Worm (Caenorhabditis elegans) whole organism, late embryonic: Measurements from ENCODE around the gene T28A11.3.

Experiments
- C38D4.7 ChIP-seq: fragments of 200-800 bp; sonication (Bioruptor generic); optimal IDR thresholded peaks from 2 replicates; lab custom pipeline; 2018; ENCODE audit warnings: mild to moderate bottlenecking, missing genetic modification characterization, moderate library complexity, missing compliant biosample characterization
- F13H6.1 ChIP-seq: sonication (generic microtip); optimal IDR thresholded peaks from 2 replicates; lab custom pipeline; 2016; ENCODE audit warnings: missing genetic modification characterization, missing compliant biosample characterization
- T23F11.4 ChIP-seq: fragments of 200-800 bp; sonication (Bioruptor generic); optimal IDR thresholded peaks from 2 replicates; lab custom pipeline; 2018; ENCODE audit warnings: mild to moderate bottlenecking, missing genetic modification characterization, missing compliant biosample characterization
- Y22D7AL.16 ChIP-seq: sonication (generic microtip); optimal IDR thresholded peaks from 2 replicates; lab custom pipeline; 2016; ENCODE audit warnings: missing genetic modification characterization, missing compliant biosample characterization
- ceh-14 ChIP-seq: sonication (generic microtip); optimal IDR thresholded peaks from 2 replicates; lab custom pipeline; 2016; ENCODE audit warnings: missing genotype, missing genetic modification characterization, missing compliant biosample characterization
- ceh-18 ChIP-seq: sonication (generic microtip); optimal IDR thresholded peaks from 2 replicates; lab custom pipeline; 2016; ENCODE audit warnings: missing genetic modification characterization, missing compliant biosample characterization
- ceh-19 ChIP-seq: fragments of 200-800 bp; sonication (Bioruptor generic); optimal IDR thresholded peaks from 2 replicates; lab custom pipeline; 2018; ENCODE audit warnings: mild to moderate bottlenecking, missing genetic modification characterization, missing compliant biosample characterization
- ceh-2 ChIP-seq: sonication (generic microtip); optimal IDR thresholded peaks from 2 replicates; lab custom pipeline; 2016; ENCODE audit warnings: missing genotype, missing genetic modification characterization, missing compliant biosample characterization
- ceh-22 ChIP-seq: sonication (generic microtip); optimal IDR thresholded peaks from 2 replicates; lab custom pipeline; 2017; ENCODE audit warnings: missing biosample characterization, missing genetic modification characterization
- ceh-31 ChIP-seq: sonication (generic microtip); optimal IDR thresholded peaks from 2 replicates; lab custom pipeline; 2016; ENCODE audit warnings: missing genetic modification characterization, missing compliant biosample characterization
- ceh-34 ChIP-seq: sonication (generic microtip); optimal IDR thresholded peaks from 2 replicates; lab custom pipeline; 2016; ENCODE audit warnings: mild to moderate bottlenecking, missing genetic modification characterization, missing compliant biosample characterization
- ceh-45 ChIP-seq: fragments of 200-800 bp; sonication (Bioruptor generic); IDR thresholded peaks from 2 replicates; pipeline ENCODE4 v1.3.6; 2022; ENCODE audit warnings: missing genetic modification reagents, missing genetic modification characterization, missing compliant biosample characterization
- ceh-48 ChIP-seq: sonication (generic microtip); optimal IDR thresholded peaks from 2 replicates; lab custom pipeline; 2016; ENCODE audit warnings: missing genetic modification characterization, inconsistent platforms, missing compliant biosample characterization
- ceh-6 ChIP-seq: fragments of 200-800 bp; sonication (Bioruptor generic); optimal IDR thresholded peaks from 2 replicates; lab custom pipeline; 2018; ENCODE audit warnings: mild to moderate bottlenecking, missing genetic modification characterization, missing compliant biosample characterization
- che-1 ChIP-seq: sonication (generic microtip); optimal IDR thresholded peaks from 2 replicates; lab custom pipeline; 2016; ENCODE audit warnings: mild to moderate bottlenecking, missing genetic modification characterization, missing compliant biosample characterization
- dmd-4 ChIP-seq: sonication (generic microtip); optimal IDR thresholded peaks from 2 replicates; lab custom pipeline; 2016; ENCODE audit warnings: borderline replicate concordance, missing genetic modification characterization, missing compliant biosample characterization
- dve-1 ChIP-seq: sonication (generic microtip); optimal IDR thresholded peaks from 2 replicates; lab custom pipeline; 2017; ENCODE audit warnings: antibody characterized with exemption, mild to moderate bottlenecking, missing genetic modification characterization, missing compliant biosample characterization
- ets-4 ChIP-seq: sonication (generic microtip); optimal IDR thresholded peaks from 2 replicates; lab custom pipeline; 2016; ENCODE audit warnings: missing genetic modification characterization, missing compliant biosample characterization
- eyg-1 ChIP-seq: sonication (generic microtip); optimal IDR thresholded peaks from 2 replicates; lab custom pipeline; 2016; ENCODE audit warnings: missing genotype, missing genetic modification characterization, missing compliant biosample characterization
- fax-1 ChIP-seq: sonication (generic microtip); optimal IDR thresholded peaks from 2 replicates; lab custom pipeline; 2016; ENCODE audit warnings: missing genotype, missing genetic modification characterization, missing compliant biosample characterization
- fkh-10 ChIP-seq: fragments of 150-350 bp; optimal IDR thresholded peaks from 2 replicates; lab custom pipeline; 2014; ENCODE audit warnings: missing biosample characterization, missing genetic modification reagents, missing genetic modification characterization
- gmeb-2 ChIP-seq: sonication (generic microtip); optimal IDR thresholded peaks from 2 replicates; lab custom pipeline; 2016; ENCODE audit warnings: missing genetic modification characterization, inconsistent platforms, missing compliant biosample characterization
- hlh-13 ChIP-seq: fragments of 200-800 bp; sonication (Bioruptor generic); optimal IDR thresholded peaks from 2 replicates; lab custom pipeline; 2018; ENCODE audit warnings: mild to moderate bottlenecking, missing genetic modification characterization, missing compliant biosample characterization
- hlh-15 ChIP-seq: sonication (generic microtip); optimal IDR thresholded peaks from 2 replicates; lab custom pipeline; 2016; ENCODE audit warnings: missing genetic modification characterization, missing compliant biosample characterization
- hlh-30 ChIP-seq: sonication (generic microtip); optimal IDR thresholded peaks from 2 replicates; lab custom pipeline; 2017; ENCODE audit warnings: antibody characterized with exemption, missing genetic modification characterization, missing compliant biosample characterization; ENCODE audit not compliant: insufficient read depth
- hlh-6 ChIP-seq: sonication (generic microtip); optimal IDR thresholded peaks from 2 replicates; lab custom pipeline; 2016; ENCODE audit warnings: missing genotype, missing genetic modification characterization, missing compliant biosample characterization
- lim-6 ChIP-seq: sonication (generic microtip); optimal IDR thresholded peaks from 2 replicates; lab custom pipeline; 2016; ENCODE audit warnings: missing genetic modification characterization, missing compliant biosample characterization
- nhr-11 ChIP-seq: fragments of 150-350 bp; optimal IDR thresholded peaks from 2 replicates; lab custom pipeline; 2014; ENCODE audit warnings: missing biosample characterization, missing genetic modification characterization
- npax-4 ChIP-seq: sonication (generic microtip); optimal IDR thresholded peaks from 2 replicates; lab custom pipeline; 2016; ENCODE audit warnings: missing genetic modification characterization, missing compliant biosample characterization
- pha-2 ChIP-seq: sonication (generic microtip); optimal IDR thresholded peaks from 2 replicates; lab custom pipeline; 2017; ENCODE audit warnings: mild to moderate bottlenecking, missing genetic modification characterization, missing compliant biosample characterization
- pros-1 ChIP-seq: fragments of 150-350 bp; optimal IDR thresholded peaks from 2 replicates; lab custom pipeline; 2014; ENCODE audit warnings: missing biosample characterization, missing genetic modification reagents, missing genetic modification characterization
- rnt-1 ChIP-seq: sonication (generic microtip); optimal IDR thresholded peaks from 2 replicates; lab custom pipeline; 2016; ENCODE audit warnings: missing genetic modification characterization, missing compliant biosample characterization
- sdc-2 ChIP-seq: sonication (generic microtip); optimal IDR thresholded peaks from 2 replicates; lab custom pipeline; 2016; ENCODE audit warnings: missing genotype, missing genetic modification characterization, missing compliant biosample characterization
- syd-9 ChIP-seq: sonication (generic microtip); optimal IDR thresholded peaks from 2 replicates; lab custom pipeline; 2016; ENCODE audit warnings: mild to moderate bottlenecking, missing genetic modification characterization, moderate library complexity, missing compliant biosample characterization
- ttx-3 ChIP-seq: sonication (generic microtip); optimal IDR thresholded peaks from 2 replicates; lab custom pipeline; 2016; ENCODE audit warnings: missing genetic modification reagents, missing genetic modification characterization, missing compliant biosample characterization
- unc-3 ChIP-seq, 2 experiments: fragments of 200-800 bp in 1 of 2; sonication (Bioruptor generic) in 1 of 2; sonication (generic microtip) in 1 of 2; conservative IDR thresholded peaks in 1 of 2; optimal IDR thresholded peaks in 1 of 2; 2 replicates each; pipeline versions ENCODE4 v1.3.6 to Lab custom; 2016 to 2022; ENCODE audit warnings: missing compliant biosample characterization in 2 of 2, missing genetic modification characterization in 2 of 2, missing genetic modification reagents in 1 of 2
- unc-42 ChIP-seq: sonication (generic microtip); optimal IDR thresholded peaks from 2 replicates; lab custom pipeline; 2016; ENCODE audit warnings: missing genotype, missing genetic modification characterization, missing compliant biosample characterization
- unc-86 ChIP-seq: sonication (generic microtip); optimal IDR thresholded peaks from 2 replicates; lab custom pipeline; 2016; ENCODE audit warnings: missing genetic modification characterization, missing compliant biosample characterization

Gene T28A11.3

DNA sequence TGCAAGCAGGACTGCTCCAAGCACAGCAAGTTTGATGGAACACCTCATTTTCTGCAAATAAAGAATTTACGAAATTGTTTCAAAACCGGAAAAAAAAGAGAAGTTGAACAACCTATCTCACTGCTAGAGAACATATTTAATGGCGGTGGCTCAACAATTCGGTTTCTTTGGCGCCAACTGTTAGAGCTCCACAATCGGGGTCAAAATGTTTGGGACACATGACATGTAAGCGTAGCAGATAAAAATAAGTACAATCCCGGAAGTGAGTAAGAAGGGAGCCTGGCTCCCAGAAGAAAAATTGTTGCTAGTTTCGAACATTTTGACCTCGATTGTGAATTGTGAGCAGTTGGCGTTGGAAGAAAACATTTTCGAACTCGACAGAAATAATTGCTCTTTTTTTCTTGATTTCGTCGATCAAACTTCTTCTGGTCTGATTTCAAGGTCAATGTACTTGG lies 15.9 kb upstream of the T28A11.3 start, which contains the start of gene T28A11.16:
Gene T28A11.16, minus strand, starts transcription at position 51 of the 455 bp plus-strand sequence.
- no peak for TF ChIP-seq dve-1 (tag; lab: Kevin White, UChicago)
- no peak for TF ChIP-seq hlh-13 (GFP tag; lab: Kevin White, UChicago)
- no peak for TF ChIP-seq lim-6 (tag; lab: Kevin White, UChicago)
- no peak for TF ChIP-seq eyg-1
- no peak for TF ChIP-seq ceh-19 (GFP tag; lab: Kevin White, UChicago)
- TF ChIP-seq sdc-2 (tag; lab: Kevin White, UChicago) = no peak
- no peak for TF ChIP-seq gmeb-2 (tag; lab: Kevin White, UChicago)
- TF ChIP-seq ceh-18 (tag; lab: Kevin White, UChicago) = no peak
- no peak for TF ChIP-seq hlh-6 (tag; lab: Kevin White, UChicago)
- no peak for TF ChIP-seq ceh-31 (tag; lab: Kevin White, UChicago)
- TF ChIP-seq pha-2 (tag; lab: Kevin White, UChicago) = no peak
- TF ChIP-seq C38D4.7 = no peak
- TF ChIP-seq npax-4 (tag; lab: Kevin White, UChicago) = no peak
- TF ChIP-seq ceh-2 (tag; lab: Kevin White, UChicago) = no peak
- TF ChIP-seq dmd-4 (tag; lab: Kevin White, UChicago) = no peak
- no peak for TF ChIP-seq che-1 (tag; lab: Kevin White, UChicago)
- TF ChIP-seq pros-1 (tag; lab: Kevin White, UChicago) = no peak
- TF ChIP-seq unc-42 = no peak

DNA sequence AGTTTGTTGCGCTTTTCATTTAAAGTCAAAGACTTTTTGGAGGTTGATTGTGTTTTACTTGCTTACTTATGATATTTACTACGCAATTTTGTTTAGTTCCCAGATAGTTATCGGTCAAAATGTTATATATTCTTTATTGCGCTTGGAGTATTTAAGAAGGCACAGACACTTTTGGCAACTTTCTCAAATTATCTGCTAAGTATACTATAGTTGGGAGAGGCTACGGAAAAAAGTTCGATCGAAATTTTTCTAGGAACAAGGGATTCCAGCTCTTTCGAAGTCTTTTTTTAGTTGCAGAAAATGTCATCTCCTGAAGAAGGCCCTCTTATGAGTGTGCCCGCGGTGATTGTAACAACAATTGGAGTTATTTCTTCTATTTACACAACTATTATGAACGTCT lies 15.1 kb upstream of the T28A11.3 start, which contains the start of gene srbc-5:
Gene srbc-5, plus strand, starts transcription at position 301 of the 400 bp plus-strand sequence.
- no peak for TF ChIP-seq fkh-10 (GFP tag; lab: Kevin White, UChicago)
- no peak for TF ChIP-seq rnt-1
- TF ChIP-seq ceh-2 (tag; lab: Kevin White, UChicago) = no peak
- no peak for TF ChIP-seq F13H6.1 (tag; lab: Kevin White, UChicago)
- TF ChIP-seq hlh-30 (tag; lab: Kevin White, UChicago) = no peak
- no peak for TF ChIP-seq T23F11.4 (GFP tag; lab: Kevin White, UChicago)
- no peak for TF ChIP-seq dmd-4 (tag; lab: Kevin White, UChicago)
- no peak for TF ChIP-seq unc-42

DNA sequence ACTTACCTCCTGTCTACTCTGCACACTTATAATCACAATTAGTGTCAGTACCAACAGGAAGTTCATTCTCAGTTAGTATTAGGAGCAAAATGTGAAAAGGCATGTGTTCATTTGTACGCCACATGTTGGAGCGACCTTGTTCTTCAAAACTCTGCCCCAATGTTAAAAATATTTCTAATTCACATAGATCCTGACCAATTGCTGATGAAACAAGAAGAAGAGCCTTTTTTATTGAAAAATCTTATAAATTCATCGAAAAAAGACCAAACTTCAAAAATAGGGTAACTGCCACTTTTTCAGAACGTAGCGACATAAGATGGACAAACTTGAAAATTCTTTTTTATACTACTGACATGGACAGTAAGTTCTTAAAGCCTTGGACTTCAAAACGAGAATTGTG lies 8.9 kb upstream of the T28A11.3 start, which contains the start of gene T28A11.17:
Gene T28A11.17, minus strand, starts transcription at position 101 of the 400 bp plus-strand sequence.
- no peak for TF ChIP-seq sdc-2 (tag; lab: Kevin White, UChicago)
- TF ChIP-seq hlh-15 = no peak
- no peak for TF ChIP-seq ceh-48 (tag; lab: Kevin White, UChicago)
- TF ChIP-seq ceh-14 (tag; lab: Kevin White, UChicago) = no peak
- no peak for TF ChIP-seq ttx-3 (tag; lab: Kevin White, UChicago)
- TF ChIP-seq ceh-6 (GFP tag; lab: Kevin White, UChicago) = no peak
- TF ChIP-seq pha-2 (tag; lab: Kevin White, UChicago) = no peak

DNA sequence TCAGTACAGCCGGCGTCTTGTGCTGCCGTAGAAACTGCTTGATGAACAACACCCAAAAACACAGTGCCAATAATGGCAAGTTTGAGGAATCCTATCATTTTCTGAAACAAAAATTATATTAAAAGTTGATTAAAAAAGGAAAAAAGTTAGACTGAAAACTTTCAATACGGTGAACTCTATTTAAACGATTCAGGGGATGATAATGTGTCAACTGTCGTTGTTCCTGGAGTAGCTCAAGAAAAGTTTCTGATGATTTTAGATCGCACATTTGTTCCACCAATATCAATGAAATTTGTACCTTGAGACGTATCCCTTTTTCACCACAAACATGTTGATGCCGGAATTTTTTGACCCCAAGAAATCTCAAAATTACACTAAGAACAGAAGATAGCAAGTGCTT lies 7.2 kb upstream of the T28A11.3 start, which contains the start of gene T28A11.18:
Gene T28A11.18, minus strand, starts transcription at position 101 of the 400 bp plus-strand sequence.
- TF ChIP-seq hlh-15 (no peak), ceh-14 (tag; lab: Kevin White, UChicago) (no peak), unc-3 (GFP tag; conservative IDR thresholded peaks at IDR 0.05; lab: Robert Waterston, UW) (no peak), unc-3 (tag; optimal IDR thresholded peaks at IDR 0.05; lab: Kevin White, UChicago) (no peak), ceh-22 (tag; lab: Kevin White, UChicago) (no peak), dmd-4 (tag; lab: Kevin White, UChicago) (no peak), ets-4 (no peak), Y22D7AL.16 (tag; lab: Kevin White, UChicago) (no peak), nhr-11 (tag; lab: Kevin White, UChicago) (no peak), npax-4 (tag; lab: Kevin White, UChicago) (no peak), unc-86 (tag; lab: Kevin White, UChicago) (no peak), eyg-1 (no peak), syd-9 (tag; lab: Kevin White, UChicago) (no peak), ceh-45 (GFP tag; lab: Robert Waterston, UW) (no peak), hlh-13 (GFP tag; lab: Kevin White, UChicago) (no peak), ceh-18 (tag; lab: Kevin White, UChicago) (no peak), dve-1 (tag; lab: Kevin White, UChicago) (no peak), ceh-6 (GFP tag; lab: Kevin White, UChicago) (no peak), ceh-34 (tag; lab: Kevin White, UChicago) (no peak), F13H6.1 (tag; lab: Kevin White, UChicago) (no peak), fax-1 (no peak)
- TF ChIP-seq, all 69 proteins: peak for 0
